Worm (Caenorhabditis elegans) whole organism, L3 larva: Measurements from ENCODE around the gene F54C8.7.

Source experiments
- ZK546.5 ChIP-seq: sonication (generic microtip); optimal IDR thresholded peaks from 2 replicates; lab custom pipeline; 2017; ENCODE audit warnings: missing biosample characterization, missing genetic modification characterization
- ama-1 ChIP-seq: fragments of 150-350 bp; optimal IDR thresholded peaks from 2 replicates; lab custom pipeline; 2018
- ceh-16 ChIP-seq: sonication (generic microtip); optimal IDR thresholded peaks from 2 replicates; lab custom pipeline; 2017; ENCODE audit warnings: missing biosample characterization, missing genetic modification characterization
- nhr-11 ChIP-seq: fragments of 150-350 bp; optimal IDR thresholded peaks from 2 replicates; lab custom pipeline; 2014; ENCODE audit warnings: missing biosample characterization, missing genetic modification characterization
- nhr-12 ChIP-seq: fragments of 150-350 bp; optimal IDR thresholded peaks from 2 replicates; lab custom pipeline; 2014; ENCODE audit warnings: missing biosample characterization, missing genetic modification characterization
- nhr-28 ChIP-seq: fragments of 150-350 bp; optimal IDR thresholded peaks from 2 replicates; lab custom pipeline; 2014; ENCODE audit warnings: missing biosample characterization, missing genetic modification characterization
- nhr-76 ChIP-seq: fragments of 150-350 bp; sonication (generic microtip); optimal IDR thresholded peaks from 5 replicates; lab custom pipeline; 2014; ENCODE audit warnings: missing biosample characterization, missing genetic modification characterization
- unc-62 ChIP-seq: fragments of 150-350 bp; sonication (generic microtip); optimal IDR thresholded peaks from 4 replicates; lab custom pipeline; 2014; ENCODE audit warnings: missing biosample characterization, missing genetic modification reagents, missing genetic modification characterization

DNA sequence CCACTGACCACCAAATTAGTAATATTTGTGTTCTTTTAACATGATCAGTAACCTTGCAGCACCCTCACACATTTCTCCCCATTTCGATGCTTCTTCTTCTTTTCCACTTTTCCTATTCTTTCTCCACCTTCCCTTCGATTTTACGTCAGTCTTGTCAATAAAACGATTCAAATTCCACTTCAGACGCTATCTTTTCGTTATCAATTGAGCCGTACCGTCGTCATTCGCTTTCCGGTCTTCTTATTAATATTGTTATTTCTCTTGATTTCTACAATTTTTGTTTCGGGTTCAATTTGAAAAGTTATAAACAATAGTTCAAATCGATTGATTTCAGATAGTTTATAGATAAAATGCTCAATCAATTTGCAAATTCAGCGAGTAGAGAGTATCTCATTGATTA is 33.6 kb upstream of the F54C8.7 start:
- no peak for TF ChIP-seq nhr-11 (tag; lab: Kevin White, UChicago)
- TF ChIP-seq ZK546.5 (tag; lab: Kevin White, UChicago), result no peak
- TF ChIP-seq ama-1 (lab: Kevin White, UChicago), result no peak
- TF ChIP-seq nhr-12 (tag; lab: Kevin White, UChicago), result no peak
- TF ChIP-seq nhr-76 (tag; lab: Kevin White, UChicago), result no peak
- no peak for TF ChIP-seq ceh-16
- no peak for TF ChIP-seq unc-62 (GFP tag; lab: Kevin White, UChicago)
- TF ChIP-seq nhr-28, result no peak
